Fruit fly (Drosophila melanogaster) whole organism, wandering third instar larva: ENCODE measurements around the gene Loxl1.
A peak's percentile ranks its signal among the peaks of the same experiment; 100 is the strongest.

ENCODE experiments used
- Abd-B ChIP-seq: fragments of >200 bp; optimal IDR thresholded peaks from 2 replicates; lab custom pipeline; 2017; ENCODE audit warnings: missing biosample characterization, missing genetic modification characterization
- CG32264 ChIP-seq: fragments of 200-800 bp; sonication (Bioruptor generic); optimal IDR thresholded peaks from 2 replicates; lab custom pipeline; 2016; ENCODE audit warnings: missing biosample characterization, missing genetic modification characterization
- Dfd ChIP-seq: fragments of >200 bp; optimal IDR thresholded peaks from 2 replicates; lab custom pipeline; 2017; ENCODE audit warnings: missing biosample characterization, missing genetic modification characterization
- HLH106 ChIP-seq: fragments of 200-800 bp; optimal IDR thresholded peaks from 3 replicates; lab custom pipeline; 2019; ENCODE audit warnings: missing biosample characterization, mild to moderate bottlenecking, missing genetic modification characterization, moderate library complexity
- Hr78 ChIP-seq: fragments of >200 bp; optimal IDR thresholded peaks from 2 replicates; lab custom pipeline; 2017; ENCODE audit warnings: missing biosample characterization, missing genetic modification characterization
- Myc ChIP-seq: fragments of >200 bp; optimal IDR thresholded peaks from 2 replicates; lab custom pipeline; 2017
- br ChIP-seq: fragments of 200-800 bp; sonication (Bioruptor generic); optimal IDR thresholded peaks from 2 replicates; lab custom pipeline; 2016; ENCODE audit warnings: missing biosample characterization, missing genetic modification characterization
- dl ChIP-seq, 2 experiments: fragments of 175-275, 200-275 bp in 1 of 2; fragments of 200-275 bp in 1 of 2; sonication (Bioruptor generic); optimal IDR thresholded peaks; lab custom pipeline; 2018; ENCODE audit warnings: mild to moderate bottlenecking in 2 of 2, missing biosample characterization in 2 of 2, missing genetic modification characterization in 2 of 2, moderate library complexity in 2 of 2; ENCODE audit not compliant: partially characterized antibody in 2 of 2, insufficient read depth in 1 of 2
- ey ChIP-seq: fragments of 200-800 bp; sonication (Bioruptor generic); optimal IDR thresholded peaks from 2 replicates; lab custom pipeline; 2016; ENCODE audit warnings: missing biosample characterization, missing genetic modification characterization
- fru ChIP-seq: fragments of 200-800 bp; sonication (Bioruptor generic); optimal IDR thresholded peaks from 3 replicates; lab custom pipeline; 2016; ENCODE audit warnings: missing biosample characterization, mild to moderate bottlenecking, missing genetic modification characterization
- lola ChIP-seq: fragments of >200 bp; optimal IDR thresholded peaks from 2 replicates; lab custom pipeline; 2017; ENCODE audit warnings: missing biosample characterization, missing genetic modification characterization

DNA sequence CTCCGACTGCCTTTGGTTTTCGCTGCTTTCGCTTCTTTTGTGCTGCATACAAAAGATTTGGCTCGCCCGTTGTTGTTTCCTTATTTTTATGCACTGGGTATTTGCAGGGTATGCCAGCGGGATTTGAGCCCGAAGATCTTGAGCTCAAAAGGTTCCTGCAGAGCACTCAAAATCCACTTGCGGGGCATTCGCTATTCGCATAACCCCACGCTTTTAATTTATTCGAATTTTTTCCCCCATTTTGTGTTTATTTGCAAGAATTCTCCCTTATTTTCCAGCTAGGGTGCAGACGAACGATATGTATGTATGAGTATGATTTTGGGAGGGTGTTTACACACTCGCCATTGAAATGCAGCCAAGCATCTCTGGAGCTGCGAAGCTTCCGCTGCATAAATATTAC lies 37.7 kb downstream of the Loxl1 start:
- no peak for TF ChIP-seq br (GFP tag; lab: Kevin White, UChicago)
- TF ChIP-seq Dfd (GFP tag; lab: Kevin White, UChicago), result no peak
- TF ChIP-seq Myc, result no peak
- no peak for TF ChIP-seq lola (GFP tag; lab: Kevin White, UChicago)
- TF ChIP-seq fru, result peak; percentile 46
- TF ChIP-seq ey (GFP tag; lab: Kevin White, UChicago), result peak; percentile 31
- TF ChIP-seq Abd-B (GFP tag; lab: Kevin White, UChicago), result no peak
- TF ChIP-seq Hr78 (GFP tag; lab: Kevin White, UChicago), result no peak
- no peak for TF ChIP-seq HLH106 (tag; lab: Kevin White, UChicago)
- TF ChIP-seq dl (GFP tag; optimal IDR thresholded peaks at IDR 0.05; lab: Kevin White, UChicago; ENCODE audit: insufficient read depth in 1 of 2, partially characterized antibody in 2 of 2), result no peak
- no peak for TF ChIP-seq CG32264 (GFP tag; lab: Kevin White, UChicago)
